Worm (Caenorhabditis elegans): ENCODE measurements around the gene F35E8.2.

Gene F35E8.2

DNA sequence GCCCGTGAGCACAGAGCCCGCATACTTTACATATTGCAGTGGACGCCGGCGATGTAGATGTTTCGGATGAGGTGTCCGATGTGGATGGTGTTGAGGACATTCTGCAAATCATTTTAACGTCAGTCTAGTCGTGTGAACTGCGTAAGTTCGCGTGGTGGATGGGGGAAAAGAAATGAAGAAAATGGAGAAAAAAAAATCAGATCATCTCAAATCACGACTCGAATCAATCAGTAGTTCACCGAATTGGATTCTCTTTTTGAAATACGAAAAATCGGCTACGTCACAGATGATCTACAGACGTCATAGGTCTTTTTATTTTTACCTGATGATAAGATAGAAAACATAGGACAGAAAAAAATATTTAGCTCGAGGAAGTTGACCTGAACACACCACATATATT lies 29.2 kb upstream of the F35E8.2 start, which contains the start of gene nhr-102:
Gene nhr-102 (minus strand): TSS at position 101 of the 400 bp plus-strand sequence.
- TF ChIP-seq lsy-2 (tag; optimal IDR thresholded peaks at IDR 0.05) (no peak), ces-1 (GFP tag; optimal IDR thresholded peaks at IDR 0.05) (no peak), mep-1 (tag; optimal IDR thresholded peaks at IDR 0.05) (no peak), unc-62 (GFP tag; optimal IDR thresholded peaks at IDR 0.05) (no peak), elt-3 (tag; optimal IDR thresholded peaks at IDR 0.05) (no peak), elt-1 (tag; optimal IDR thresholded peaks at IDR 0.05; ENCODE audit: borderline replicate concordance, insufficient read depth) (no peak), flh-1 (GFP tag; optimal IDR thresholded peaks at IDR 0.05) (no peak), nhr-28 (tag; optimal IDR thresholded peaks at IDR 0.05) (no peak), nhr-2 (tag; optimal IDR thresholded peaks at IDR 0.05) (no peak), ceh-83 (GFP tag; optimal IDR thresholded peaks at IDR 0.05) (no peak), sptf-1 (tag; optimal IDR thresholded peaks at IDR 0.05) (no peak), mls-2 (tag; optimal IDR thresholded peaks at IDR 0.05) (no peak), unc-120 (tag; optimal IDR thresholded peaks at IDR 0.05; ENCODE audit: poor library complexity, severe bottlenecking) (no peak), nhr-76 (tag; optimal IDR thresholded peaks at IDR 0.05) (no peak), bed-3 (GFP tag; optimal IDR thresholded peaks at IDR 0.05) (no peak), ham-2 (GFP tag; optimal IDR thresholded peaks at IDR 0.05) (no peak), nhr-237 (tag; optimal IDR thresholded peaks at IDR 0.05) (no peak)

ce11 chrV:15879508-15879907 lies 26.0 kb upstream of the F35E8.2 start, which contains the start of gene nhr-84:
Gene nhr-84 (minus strand): TSS chrV:15879608.
- TF ChIP-seq pha-4 (tag; optimal IDR thresholded peaks at IDR 0.05) (no peak), unc-39 (tag; optimal IDR thresholded peaks at IDR 0.05) (no peak), bed-3 (GFP tag; optimal IDR thresholded peaks at IDR 0.05) (no peak), ztf-11 (tag; optimal IDR thresholded peaks at IDR 0.05) (no peak), ham-2 (GFP tag; optimal IDR thresholded peaks at IDR 0.05) (no peak), sem-2 (GFP tag; optimal IDR thresholded peaks at IDR 0.05) (no peak), cnd-1 (tag; optimal IDR thresholded peaks at IDR 0.05) (no peak), hlh-1 (tag; optimal IDR thresholded peaks at IDR 0.05) (no peak), mls-2 (tag; optimal IDR thresholded peaks at IDR 0.05) (no peak), blmp-1 (tag; optimal IDR thresholded peaks at IDR 0.05) (no peak), ceh-39 (tag; optimal IDR thresholded peaks at IDR 0.05) (no peak), flh-1 (GFP tag; optimal IDR thresholded peaks at IDR 0.05) (no peak), elt-3 (tag; optimal IDR thresholded peaks at IDR 0.05) (no peak), nhr-2 (tag; optimal IDR thresholded peaks at IDR 0.05) (no peak), mep-1 (tag; optimal IDR thresholded peaks at IDR 0.05) (no peak), unc-62 (GFP tag; optimal IDR thresholded peaks at IDR 0.05) (no peak), lin-13 (tag; optimal IDR thresholded peaks at IDR 0.05) (no peak), nhr-76 (tag; optimal IDR thresholded peaks at IDR 0.05) (no peak), drap-1 (GFP tag; optimal IDR thresholded peaks at IDR 0.05) (no peak)

ce11 chrV:15880033-15880432 lies 25.4 kb upstream of the F35E8.2 start:
- TF ChIP-seq zip-8 (tag; optimal IDR thresholded peaks at IDR 0.05) = no peak
- TF ChIP-seq flh-1 (GFP tag; optimal IDR thresholded peaks at IDR 0.05) = no peak
- TF ChIP-seq sptf-1 (tag; optimal IDR thresholded peaks at IDR 0.05) = no peak
- TF ChIP-seq cnd-1 (tag; optimal IDR thresholded peaks at IDR 0.05) = no peak
- TF ChIP-seq lsy-2 (tag; optimal IDR thresholded peaks at IDR 0.05) = no peak
- TF ChIP-seq ztf-11 (tag; optimal IDR thresholded peaks at IDR 0.05) = no peak
- no peak for TF ChIP-seq mab-5 (tag; optimal IDR thresholded peaks at IDR 0.05)
- TF ChIP-seq drap-1 (GFP tag; optimal IDR thresholded peaks at IDR 0.05) = no peak
- TF ChIP-seq ces-1 (GFP tag; optimal IDR thresholded peaks at IDR 0.05) = no peak
- TF ChIP-seq lin-32 (GFP tag; optimal IDR thresholded peaks at IDR 0.05) = no peak
- TF ChIP-seq hlh-1 (tag; optimal IDR thresholded peaks at IDR 0.05) = no peak
- TF ChIP-seq unc-39 (tag; optimal IDR thresholded peaks at IDR 0.05) = no peak
- no peak for TF ChIP-seq mep-1 (tag; optimal IDR thresholded peaks at IDR 0.05)
- no peak for TF ChIP-seq snpc-4 (tag; optimal IDR thresholded peaks at IDR 0.05)
- no peak for TF ChIP-seq sem-2 (GFP tag; optimal IDR thresholded peaks at IDR 0.05)
- no peak for TF ChIP-seq nhr-28 (tag; optimal IDR thresholded peaks at IDR 0.05)
- no peak for TF ChIP-seq bed-3 (GFP tag; optimal IDR thresholded peaks at IDR 0.05)
- TF ChIP-seq nhr-2 (tag; optimal IDR thresholded peaks at IDR 0.05) = no peak
- TF ChIP-seq mls-2 (tag; optimal IDR thresholded peaks at IDR 0.05) = no peak
- no peak for TF ChIP-seq elt-1 (tag; optimal IDR thresholded peaks at IDR 0.05; ENCODE audit: borderline replicate concordance, insufficient read depth)

DNA sequence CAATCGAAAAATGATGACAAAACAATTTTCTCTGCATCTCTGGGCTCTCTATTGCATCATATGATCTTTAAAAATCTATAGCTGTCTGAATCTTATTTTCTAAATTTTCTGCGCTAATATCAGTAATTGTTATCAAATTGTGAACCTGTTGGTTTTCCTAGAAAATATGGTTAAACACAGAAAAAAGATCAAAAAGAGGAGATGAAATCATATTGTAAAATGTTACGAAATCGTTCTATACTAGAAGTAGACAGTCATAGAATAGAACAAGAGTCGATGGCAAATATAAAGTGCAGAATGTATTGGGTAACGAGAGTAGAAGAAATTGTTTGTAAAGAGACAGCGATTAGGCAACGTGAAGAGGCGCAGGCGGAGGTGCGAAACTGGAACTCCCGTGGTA lies 24.8 kb upstream of the F35E8.2 start:
- TF ChIP-seq unc-39 (tag; optimal IDR thresholded peaks at IDR 0.05) (no peak), nhr-237 (tag; optimal IDR thresholded peaks at IDR 0.05) (peak; percentile 57), mep-1 (tag; optimal IDR thresholded peaks at IDR 0.05) (no peak), mab-5 (tag; optimal IDR thresholded peaks at IDR 0.05) (no peak)

- no peak for TF ChIP-seq bed-3 (GFP tag; optimal IDR thresholded peaks at IDR 0.05)
Measured at ce11 chrV:15884698-15885097, 20.8 kb upstream of the F35E8.2 start, which contains the start of gene oac-42. Gene oac-42 (minus strand): TSS chrV:15884798.
